Worm (Caenorhabditis elegans) whole organism, L2 larva: Measurements from ENCODE around the gene T07E3.2.

Source experiments
- nhr-237 ChIP-seq: fragments of 150-350 bp; optimal IDR thresholded peaks from 2 replicates; lab custom pipeline; 2014; ENCODE audit warnings: missing biosample characterization, missing genetic modification characterization
- ztf-1 ChIP-seq: fragments of 200-800 bp; sonication (Bioruptor generic); conservative IDR thresholded peaks from 2 replicates; pipeline ENCODE4 v1.3.6; 2022; ENCODE audit warnings: missing genetic modification characterization, missing compliant biosample characterization

- TF ChIP-seq ztf-1 (GFP tag; lab: Robert Waterston, UW) (no peak), nhr-237 (tag; lab: Kevin White, UChicago) (no peak)
These were observed 22.3 kb upstream of the T07E3.2 start, which contains the start of gene med-2 for ce11 chrIII:6884203-6884602.
